Worm (Caenorhabditis elegans): ENCODE data around the gene T24E12.6.

ce11 chrII:3795323-3795722 lies 33.8 kb upstream of the T24E12.6 start, which contains the start of gene Y8A9A.2:
- no peak for TF ChIP-seq mes-2 (tag; optimal IDR thresholded peaks at IDR 0.05; ENCODE audit: poor library complexity, severe bottlenecking)
- no peak for TF ChIP-seq D1046.2 (GFP tag; IDR thresholded peaks at IDR 0.05)
- no peak for TF ChIP-seq jun-1 (tag; optimal IDR thresholded peaks at IDR 0.05)
- no peak for TF ChIP-seq F49E8.2 (tag; optimal IDR thresholded peaks at IDR 0.05; ENCODE audit: borderline replicate concordance)
